Worm (Caenorhabditis elegans): Measurements from ENCODE around the gene pho-12.

DNA sequence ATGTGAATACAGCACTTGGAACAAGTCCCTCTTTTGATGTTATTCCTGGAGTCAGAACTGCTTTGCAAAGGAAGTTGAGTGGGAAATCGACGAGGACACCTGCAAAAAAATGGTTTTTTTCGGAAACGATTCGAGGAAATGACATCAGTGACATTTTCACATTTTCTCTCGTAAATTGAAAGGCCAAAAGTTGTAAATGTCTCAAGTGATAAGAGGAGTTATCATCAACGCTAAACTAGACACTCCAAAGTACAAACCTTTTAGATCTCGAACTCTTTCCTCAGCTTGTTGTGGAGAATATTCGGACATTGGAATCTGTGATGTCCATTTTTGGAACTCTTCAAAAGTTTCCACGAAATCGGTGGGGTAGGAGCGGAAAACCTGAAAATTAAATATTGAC, 23.6 kb upstream of the pho-12 start:
- TF ChIP-seq ama-1 (optimal IDR thresholded peaks at IDR 0.05) (no peak), sea-1 (GFP tag; conservative IDR thresholded peaks at IDR 0.05) (no peak), ceh-13 (GFP tag; optimal IDR thresholded peaks at IDR 0.05) (no peak), pes-1 (GFP tag; IDR thresholded peaks at IDR 0.05) (no peak)

All from whole organism, early embryonic.